Worm (Caenorhabditis elegans): ENCODE results near the gene H14E04.2.
A peak's percentile ranks its signal among the peaks of the same experiment; 100 is the strongest.

H14E04.2 gene

ce11 chrIII:2418981-2419380 lies 43.0 kb downstream of the H14E04.2 start:
- TF ChIP-seq ama-1 (optimal IDR thresholded peaks at IDR 0.05) (no peak), sdz-12 (GFP tag; optimal IDR thresholded peaks at IDR 0.05) (no peak), aha-1 (tag) (peak; percentile 76), ceh-20 (GFP tag; IDR thresholded peaks at IDR 0.05) (no peak), dpl-1 (GFP tag; optimal IDR thresholded peaks at IDR 0.05) (no peak)

ce11 chrIII:2419504-2419903 lies 43.5 kb downstream of the H14E04.2 start:
- TF ChIP-seq T20F7.1 (GFP tag; optimal IDR thresholded peaks at IDR 0.05) (no peak), ceh-28 (tag; optimal IDR thresholded peaks at IDR 0.05) (peak; percentile 90), lin-38 (GFP tag; IDR thresholded peaks at IDR 0.05) (peak; percentile 8), F44E2.7 (GFP tag; IDR thresholded peaks at IDR 0.05) (0 out of 2 replicates have a peak, but pooled peaks have one; percentile 60)

ce11 chrIII:2421226-2421625 lies 45.2 kb downstream of the H14E04.2 start:
- TF ChIP-seq saeg-2 (GFP tag; IDR thresholded peaks at IDR 0.05) (no peak), egl-43 (GFP tag; IDR thresholded peaks at IDR 0.05) (peak; percentile 60; the same call in 1 of the 2 replicates), nhr-10 (tag; optimal IDR thresholded peaks at IDR 0.05) (no peak), set-16 (GFP tag; IDR thresholded peaks at IDR 0.05) (no peak), daf-16 (GFP tag; optimal IDR thresholded peaks at IDR 0.05) (no peak), daf-16 (tag; optimal IDR thresholded peaks at IDR 0.05) (no peak), attf-4 (tag; optimal IDR thresholded peaks at IDR 0.05) (no peak), daf-12 (tag; optimal IDR thresholded peaks at IDR 0.05) (no peak), unc-62 (GFP tag; optimal IDR thresholded peaks at IDR 0.05 in 1 of 2) (peak in 1 of 2 experiments; percentile 12), unc-62 (tag; optimal IDR thresholded peaks at IDR 0.05) (no peak), aha-1 (tag) (peak; percentile 53), zfp-3 (GFP tag; conservative IDR thresholded peaks at IDR 0.05) (no peak), unc-39 (tag; optimal IDR thresholded peaks at IDR 0.05) (no peak), tra-1 (GFP tag; IDR thresholded peaks at IDR 0.05) (no peak), dve-1 (tag; optimal IDR thresholded peaks at IDR 0.05; ENCODE audit: insufficient read depth) (no peak), ceh-28 (tag; optimal IDR thresholded peaks at IDR 0.05) (no peak)

ce11 chrIII:2423638-2424037 lies 47.6 kb downstream of the H14E04.2 start:
- TF ChIP-seq tag-97 (GFP tag; IDR thresholded peaks at IDR 0.05) (no peak), dve-1 (tag; optimal IDR thresholded peaks at IDR 0.05; ENCODE audit: insufficient read depth) (no peak), ceh-28 (tag; optimal IDR thresholded peaks at IDR 0.05) (peak; percentile 82), ces-1 (GFP tag; optimal IDR thresholded peaks at IDR 0.05) (no peak)

ce11 chrIII:2424783-2425329 lies 48.9 kb downstream of the H14E04.2 start:
- TF ChIP-seq lin-29 (GFP tag; IDR thresholded peaks at IDR 0.05), result no peak
- 0 out of 2 replicates have a peak, but pooled peaks have one; percentile 12 for TF ChIP-seq daf-8 (GFP tag; IDR thresholded peaks at IDR 0.05)
- TF ChIP-seq hmg-1.1 (GFP tag; IDR thresholded peaks at IDR 0.05), result no peak
- TF ChIP-seq nhr-48 (tag; optimal IDR thresholded peaks at IDR 0.05), result no peak
- no peak for TF ChIP-seq aly-2 (tag; optimal IDR thresholded peaks at IDR 0.05)
- TF ChIP-seq daf-12 (tag; optimal IDR thresholded peaks at IDR 0.05), result no peak
- peak; percentile 97 for TF ChIP-seq set-16 (GFP tag; IDR thresholded peaks at IDR 0.05)
- peak; percentile 90 for TF ChIP-seq aha-1 (tag)

ce11 chrIII:2426122-2426521 lies 50.1 kb downstream of the H14E04.2 start, which contains the start of gene W04B5.8:
Gene W04B5.8, plus strand, starts transcription at chrIII:2426316.
- TF ChIP-seq R02D3.7 (tag; optimal IDR thresholded peaks at IDR 0.05) (no peak), lsy-2 (tag; optimal IDR thresholded peaks at IDR 0.05) (peak in 1 of 2 experiments; percentile 4), ama-1 (optimal IDR thresholded peaks at IDR 0.05) (no peak), hlh-30 (tag; optimal IDR thresholded peaks at IDR 0.05; ENCODE audit: insufficient read depth) (no peak), hif-1 (tag; optimal IDR thresholded peaks at IDR 0.05) (no peak), lin-38 (GFP tag; IDR thresholded peaks at IDR 0.05) (no peak), aha-1 (tag) (peak; percentile 80), F10B5.3 (tag; optimal IDR thresholded peaks at IDR 0.05) (no peak), mes-2 (tag; optimal IDR thresholded peaks at IDR 0.05; ENCODE audit: poor library complexity, severe bottlenecking) (peak; percentile 19), fos-1 (tag; optimal IDR thresholded peaks at IDR 0.05) (no peak), dmd-8 (GFP tag; IDR thresholded peaks at IDR 0.05) (no peak), hmg-1.1 (GFP tag; IDR thresholded peaks at IDR 0.05) (peak; percentile 35; the same call in 1 of the 2 replicates), nhr-77 (tag; optimal IDR thresholded peaks at IDR 0.05) (no peak)
